Fruit fly (Drosophila melanogaster) whole organism, embryonic: Measurements from ENCODE around the gene pigs.

Experiments
- Ada2b ChIP-seq: fragments of 200-800 bp; sonication (Bioruptor generic); IDR thresholded peaks from 2 replicates; pipeline ENCODE4 v1.3.6; 2022; ENCODE audit warnings: missing biosample characterization, missing genetic modification characterization
- B-H1 ChIP-seq: fragments of 200-800 bp; sonication (Bioruptor generic); IDR thresholded peaks from 3 replicates; pipeline ENCODE4 v1.3.6; 2022; ENCODE audit warnings: missing biosample characterization, missing genetic modification characterization
- CG10979 ChIP-seq: fragments of 200-800 bp; sonication (Bioruptor generic); optimal IDR thresholded peaks from 2 replicates; lab custom pipeline; 2018; ENCODE audit warnings: missing biosample characterization, mild to moderate bottlenecking, missing genetic modification characterization, moderate library complexity
- CG11085 ChIP-seq: fragments of 200-800 bp; sonication (Bioruptor generic); IDR thresholded peaks from 2 replicates; pipeline ENCODE4 v1.3.6; 2022; ENCODE audit warnings: missing biosample characterization, missing genetic modification characterization
- CG11247 ChIP-seq: fragments of 200-800 bp; sonication (Bioruptor generic); IDR thresholded peaks from 2 replicates; pipeline ENCODE4 v1.3.6; 2022; ENCODE audit warnings: missing biosample characterization, missing genetic modification characterization
- CG12769 ChIP-seq: fragments of 200-800 bp; sonication (Bioruptor generic); optimal IDR thresholded peaks from 2 replicates; lab custom pipeline; 2019; ENCODE audit warnings: missing biosample characterization, mild to moderate bottlenecking, missing genetic modification characterization, moderate library complexity
- CG13894 ChIP-seq: fragments of 200-800 bp; sonication (Bioruptor generic); optimal IDR thresholded peaks from 3 replicates; lab custom pipeline; 2018; ENCODE audit warnings: missing biosample characterization, mild to moderate bottlenecking, missing genetic modification characterization, moderate library complexity
- CG14014 ChIP-seq: fragments of 200-800 bp; sonication (Bioruptor generic); IDR thresholded peaks from 2 replicates; pipeline ENCODE4 v1.3.6; 2022; ENCODE audit warnings: missing biosample characterization, missing genetic modification characterization
- CG15011 ChIP-seq: fragments of 200-800 bp; sonication (Bioruptor generic); optimal IDR thresholded peaks from 3 replicates; lab custom pipeline; 2018; ENCODE audit warnings: missing biosample characterization, mild to moderate bottlenecking, missing genetic modification characterization
- CG17385 ChIP-seq: fragments of 200-800 bp; sonication (Bioruptor generic); optimal IDR thresholded peaks from 3 replicates; lab custom pipeline; 2018; ENCODE audit warnings: missing biosample characterization, mild to moderate bottlenecking, missing genetic modification characterization
- CG17802 ChIP-seq: fragments of 200-800 bp; sonication (Bioruptor generic); optimal IDR thresholded peaks from 2 replicates; lab custom pipeline; 2018; ENCODE audit warnings: missing biosample characterization, mild to moderate bottlenecking, missing genetic modification characterization, moderate library complexity
- CG17912 ChIP-seq: fragments of 200-800 bp; sonication (Bioruptor generic); optimal IDR thresholded peaks from 2 replicates; lab custom pipeline; 2018; ENCODE audit warnings: missing biosample characterization, mild to moderate bottlenecking, missing genetic modification characterization
- CG2875 ChIP-seq: fragments of 200-800 bp; sonication (Bioruptor generic); optimal IDR thresholded peaks from 2 replicates; lab custom pipeline; 2017; ENCODE audit warnings: missing biosample characterization, mild to moderate bottlenecking, missing genetic modification characterization, missing genetic modification reagents
- CG31388 ChIP-seq: fragments of 200-800 bp; sonication (Bioruptor generic); optimal IDR thresholded peaks from 2 replicates; lab custom pipeline; 2016; ENCODE audit warnings: missing biosample characterization, missing genetic modification characterization
- CG4360 ChIP-seq: fragments of 200-800 bp; sonication (Bioruptor generic); IDR thresholded peaks from 2 replicates; pipeline ENCODE4 v1.3.6; 2022; ENCODE audit warnings: missing biosample characterization, missing genetic modification characterization
- CG4854 ChIP-seq: fragments of 200-800 bp; sonication (Bioruptor generic); optimal IDR thresholded peaks from 2 replicates; lab custom pipeline; 2016; ENCODE audit warnings: missing biosample characterization, missing genetic modification characterization, inconsistent platforms
- CG5953 ChIP-seq: fragments of 200-800 bp; sonication (Bioruptor generic); IDR thresholded peaks from 2 replicates; pipeline ENCODE4 v1.3.6; 2022; ENCODE audit warnings: missing biosample characterization, missing genetic modification characterization
- CG6175 ChIP-seq: fragments of 200-800 bp; sonication (Bioruptor generic); IDR thresholded peaks from 3 replicates; pipeline ENCODE4 v1.3.6; 2022; ENCODE audit warnings: missing biosample characterization, missing genetic modification characterization
- CG6272 ChIP-seq: fragments of 200-800 bp; sonication (Bioruptor generic); IDR thresholded peaks from 2 replicates; pipeline ENCODE4 v1.3.6; 2022; ENCODE audit warnings: missing biosample characterization, missing genetic modification characterization
- CoRest ChIP-seq: fragments of 200-800 bp; sonication (Bioruptor generic); optimal IDR thresholded peaks from 3 replicates; lab custom pipeline; 2018; ENCODE audit warnings: missing biosample characterization, mild to moderate bottlenecking, missing genetic modification characterization, moderate library complexity
- CrebB ChIP-seq: fragments of 200-800 bp; sonication (Bioruptor generic); optimal IDR thresholded peaks from 3 replicates; lab custom pipeline; 2018; ENCODE audit warnings: missing biosample characterization, mild to moderate bottlenecking, missing genetic modification characterization
- Drgx ChIP-seq: fragments of 200-800 bp; sonication (Bioruptor generic); IDR thresholded peaks from 2 replicates; pipeline ENCODE4 v1.3.6; 2022; ENCODE audit warnings: missing biosample characterization, missing genetic modification characterization
- Fer1 ChIP-seq: fragments of 200-800 bp; sonication (Bioruptor generic); optimal IDR thresholded peaks from 2 replicates; lab custom pipeline; 2017; ENCODE audit warnings: missing biosample characterization, mild to moderate bottlenecking, missing genetic modification characterization
- HLH4C ChIP-seq: fragments of 200-800 bp; sonication (Bioruptor generic); IDR thresholded peaks from 3 replicates; pipeline ENCODE4 v1.3.6; 2022; ENCODE audit warnings: missing biosample characterization, missing genetic modification characterization; ENCODE audit not compliant: partially characterized antibody
- Hr39 ChIP-seq: fragments of >200 bp; optimal IDR thresholded peaks from 2 replicates; lab custom pipeline; 2017
- Hr78 ChIP-seq, 2 experiments: fragments of 200-800 bp in 1 of 2; fragments of >200 bp in 1 of 2; sonication (Bioruptor generic) in 1 of 2; optimal IDR thresholded peaks; 2 replicates each; lab custom pipeline; 2017 to 2019; ENCODE audit warnings: missing biosample characterization in 2 of 2, missing genetic modification characterization in 2 of 2, mild to moderate bottlenecking in 1 of 2, moderate library complexity in 1 of 2
- Lhr ChIP-seq: fragments of 200-800 bp; sonication (Bioruptor generic); optimal IDR thresholded peaks from 3 replicates; lab custom pipeline; 2017; ENCODE audit warnings: mild to moderate bottlenecking, missing biosample characterization, missing genetic modification reagents, missing genetic modification characterization
- MESR4 ChIP-seq: fragments of 200-800 bp; sonication (Bioruptor generic); optimal IDR thresholded peaks from 2 replicates; lab custom pipeline; 2018; ENCODE audit warnings: missing biosample characterization, mild to moderate bottlenecking, missing genetic modification characterization, moderate library complexity
- Sin3A ChIP-seq: fragments of >200 bp; optimal IDR thresholded peaks from 2 replicates; lab custom pipeline; 2018
- Sox102F ChIP-seq: fragments of 200-800 bp; sonication (Bioruptor generic); optimal IDR thresholded peaks from 2 replicates; lab custom pipeline; 2018; ENCODE audit warnings: missing biosample characterization, mild to moderate bottlenecking, missing genetic modification characterization, moderate library complexity
- ac ChIP-seq: fragments of 200-800 bp; sonication (Bioruptor generic); optimal IDR thresholded peaks from 3 replicates; lab custom pipeline; 2017; ENCODE audit warnings: missing biosample characterization, mild to moderate bottlenecking, missing genetic modification characterization
- cad ChIP-seq: fragments of >200 bp; optimal IDR thresholded peaks from 2 replicates; lab custom pipeline; 2017; ENCODE audit warnings: missing biosample characterization, missing genetic modification characterization
- caup ChIP-seq: fragments of 200-800 bp; sonication (Bioruptor generic); optimal IDR thresholded peaks from 3 replicates; lab custom pipeline; 2017; ENCODE audit warnings: missing biosample characterization, mild to moderate bottlenecking, missing genetic modification characterization, moderate library complexity; ENCODE audit not compliant: severe bottlenecking
- cg ChIP-seq: fragments of 200-800 bp; sonication (Bioruptor generic); optimal IDR thresholded peaks from 3 replicates; lab custom pipeline; 2019; ENCODE audit warnings: missing biosample characterization, mild to moderate bottlenecking, missing genetic modification characterization, moderate library complexity
- dpn ChIP-seq, 2 experiments: fragments of 200-800 bp; sonication (Bioruptor generic); optimal IDR thresholded peaks; 3 replicates each; lab custom pipeline; 2016; ENCODE audit warnings: missing biosample characterization in 2 of 2, missing genetic modification characterization in 2 of 2
- en ChIP-seq: fragments of 200-800 bp; sonication (Bioruptor generic); optimal IDR thresholded peaks from 2 replicates; lab custom pipeline; 2016; ENCODE audit warnings: missing biosample characterization, missing genetic modification characterization
- fd64A ChIP-seq: fragments of 200-800 bp; sonication (Bioruptor generic); optimal IDR thresholded peaks from 3 replicates; lab custom pipeline; 2018; ENCODE audit warnings: missing biosample characterization, mild to moderate bottlenecking, missing genetic modification characterization
- hth ChIP-seq: fragments of >200 bp; optimal IDR thresholded peaks from 2 replicates; lab custom pipeline; 2017; ENCODE audit warnings: inconsistent platforms
- inv ChIP-seq: fragments of 200-800 bp; sonication (Bioruptor generic); IDR thresholded peaks from 2 replicates; pipeline ENCODE4 v1.3.6; 2022; ENCODE audit warnings: missing biosample characterization, missing genetic modification characterization; ENCODE audit not compliant: partially characterized antibody
- jing ChIP-seq: fragments of 200-800 bp; sonication (Bioruptor generic); optimal IDR thresholded peaks from 2 replicates; lab custom pipeline; 2018; ENCODE audit warnings: missing biosample characterization, mild to moderate bottlenecking, missing genetic modification characterization
- lab ChIP-seq: fragments of 200-800 bp; sonication (Bioruptor generic); optimal IDR thresholded peaks from 3 replicates; lab custom pipeline; 2017; ENCODE audit warnings: missing biosample characterization, missing genetic modification characterization, mild to moderate bottlenecking, moderate library complexity, missing genetic modification reagents
- nau ChIP-seq: fragments of 200-800 bp; sonication (Bioruptor generic); optimal IDR thresholded peaks from 3 replicates; lab custom pipeline; 2017; ENCODE audit warnings: missing biosample characterization, mild to moderate bottlenecking, missing genetic modification characterization, missing genetic modification reagents
- onecut ChIP-seq: fragments of 200-800 bp; sonication (Bioruptor generic); IDR thresholded peaks from 2 replicates; pipeline ENCODE4 v1.3.6; 2022; ENCODE audit warnings: missing biosample characterization, missing genetic modification characterization
- so ChIP-seq: fragments of 200-800 bp; sonication (Bioruptor generic); IDR thresholded peaks from 3 replicates; pipeline ENCODE4 v1.3.6; 2022; ENCODE audit warnings: missing biosample characterization, missing genetic modification characterization
- ssp ChIP-seq: fragments of 200-800 bp; sonication (Bioruptor generic); IDR thresholded peaks from 2 replicates; pipeline ENCODE4 v1.3.6; 2022; ENCODE audit warnings: missing biosample characterization, missing genetic modification characterization
- tin ChIP-seq: fragments of 200-800 bp; sonication (Bioruptor generic); optimal IDR thresholded peaks from 3 replicates; lab custom pipeline; 2016; ENCODE audit warnings: missing biosample characterization, missing genetic modification characterization
- vvl ChIP-seq: fragments of 200-800 bp; sonication (Bioruptor generic); IDR thresholded peaks from 2 replicates; pipeline ENCODE4 v1.3.6; 2022; ENCODE audit warnings: missing biosample characterization, missing genetic modification characterization
- wor ChIP-seq: fragments of 200-800 bp; sonication (Bioruptor generic); IDR thresholded peaks from 2 replicates; pipeline ENCODE4 v1.3.6; 2022; ENCODE audit warnings: missing biosample characterization, missing genetic modification characterization
- zfh1 ChIP-seq: fragments of 200-800 bp; sonication (Bioruptor generic); IDR thresholded peaks from 3 replicates; pipeline ENCODE4 v1.3.6; 2022; ENCODE audit warnings: missing biosample characterization, missing genetic modification characterization

pigs gene

dm6 chrX:6698248-6698812 lies 98.5 kb downstream of the pigs start, which contains the start of gene CG14440 (continued):
- TF ChIP-seq hth (lab: Kevin White, UChicago) (no peak), B-H1 (no peak), CG4360 (no peak), CG14014 (GFP tag; lab: Robert Waterston, UW) (peak; percentile 33; the same call in 1 of the 2 replicates), caup (GFP tag; lab: Kevin White, UChicago) (peak; percentile 28), MESR4 (peak; percentile 50), cad (no peak), CG17385 (GFP tag; lab: Kevin White, UChicago) (no peak), inv (GFP tag; lab: Robert Waterston, UW) (no peak), vvl (0 out of 2 replicates have a peak, but pooled peaks have one; percentile 39), tin (GFP tag; lab: Kevin White, UChicago) (no peak), CoRest (tag; lab: Kevin White, UChicago) (no peak)

- TF ChIP-seq zfh1 (GFP tag; lab: Robert Waterston, UW), result no peak; the same call in 2 of the 3 replicates
- no peak for TF ChIP-seq Sin3A
- no peak for TF ChIP-seq Ada2b (GFP tag; lab: Robert Waterston, UW)
- no peak for TF ChIP-seq CG4854 (GFP tag; lab: Kevin White, UChicago)
- no peak for TF ChIP-seq ssp (GFP tag; lab: Robert Waterston, UW)
- no peak for TF ChIP-seq Drgx (GFP tag; lab: Robert Waterston, UW)
- peak; percentile 54 for TF ChIP-seq fd64A (GFP tag; lab: Kevin White, UChicago)
- TF ChIP-seq wor, result no peak
- peak; percentile 75 for TF ChIP-seq lab (GFP tag; lab: Kevin White, UChicago)
- TF ChIP-seq dpn (GFP tag; optimal IDR thresholded peaks at IDR 0.05; lab: Kevin White, UChicago), result peak; percentile 5 to 21
- TF ChIP-seq nau (GFP tag; lab: Kevin White, UChicago), result peak; percentile 67
- TF ChIP-seq CG5953 (GFP tag; lab: Robert Waterston, UW), result no peak
- no peak for TF ChIP-seq CG31388
- no peak for TF ChIP-seq CG2875 (GFP tag; lab: Kevin White, UChicago)
- no peak for TF ChIP-seq en (GFP tag; lab: Kevin White, UChicago)
- TF ChIP-seq Hr39 (lab: Kevin White, UChicago), result no peak
- no peak for TF ChIP-seq Hr78 (GFP tag; optimal IDR thresholded peaks at IDR 0.05; lab: Kevin White, UChicago)
- TF ChIP-seq Lhr, result no peak
- TF ChIP-seq CG11085 (GFP tag; lab: Robert Waterston, UW), result no peak
- TF ChIP-seq CrebB, result peak; percentile 26
- peak; percentile 86 for TF ChIP-seq Fer1 (GFP tag; lab: Kevin White, UChicago)
- TF ChIP-seq CG12769 (tag; lab: Kevin White, UChicago), result peak; percentile 51
- TF ChIP-seq CG10979 (tag; lab: Kevin White, UChicago), result peak; percentile 42
- TF ChIP-seq ac (GFP tag; lab: Kevin White, UChicago), result peak; percentile 1
- TF ChIP-seq CG17802 (tag; lab: Kevin White, UChicago), result no peak
- peak; percentile 65 for TF ChIP-seq cg (GFP tag; lab: Kevin White, UChicago)
- TF ChIP-seq HLH4C (GFP tag; lab: Robert Waterston, UW), result peak; percentile 96
- TF ChIP-seq Sox102F (GFP tag; lab: Kevin White, UChicago), result no peak
- peak; percentile 57; the same call in 1 of the 3 replicates for TF ChIP-seq so (GFP tag; lab: Robert Waterston, UW)
- no peak for TF ChIP-seq CG17912 (GFP tag; lab: Kevin White, UChicago)
- no peak for TF ChIP-seq onecut (GFP tag; lab: Robert Waterston, UW)
- TF ChIP-seq CG6272, result no peak; the same call in 1 of the 2 replicates
- no peak for TF ChIP-seq CG11247
- TF ChIP-seq inv (GFP tag; lab: Robert Waterston, UW), result peak; percentile 95
- no peak for TF ChIP-seq CG6175 (GFP tag; lab: Robert Waterston, UW)
- TF ChIP-seq CG15011 (GFP tag; lab: Kevin White, UChicago), result peak; percentile 32
- peak; percentile 77 for TF ChIP-seq CG13894 (tag; lab: Kevin White, UChicago)
- TF ChIP-seq jing (GFP tag; lab: Kevin White, UChicago), result no peak
Measured at dm6 chrX:6699255-6699885, 99.5 kb downstream of the pigs start, which contains the start of gene CG14441. CG14441 (plus strand) TSS chrX:6699508.
